Fruit fly (Drosophila melanogaster): ENCODE data around the gene CkIIalpha-i1.

DNA sequence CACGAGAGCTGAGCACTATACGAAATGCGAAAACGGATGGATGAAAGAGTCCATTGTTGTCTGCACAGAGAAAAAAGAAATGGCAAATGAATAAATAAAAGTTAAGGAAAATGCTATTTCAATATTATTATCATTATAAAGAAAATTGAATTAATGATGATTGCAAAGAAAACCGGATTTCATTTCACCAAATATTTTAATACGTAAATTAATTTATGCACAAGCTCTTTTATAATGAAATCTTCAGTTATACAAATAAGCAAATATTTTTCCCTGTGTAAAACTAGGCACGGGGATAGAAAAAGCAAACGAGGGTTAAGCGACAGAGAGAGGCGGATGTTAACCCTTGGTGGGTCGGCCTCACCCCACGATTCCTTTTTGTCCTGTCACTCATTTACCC is 29.4 kb upstream of the CkIIalpha-i1 start:
- TF ChIP-seq CG10631 (GFP tag; optimal IDR thresholded peaks at IDR 0.05) (peak; percentile 27), esn (GFP tag; optimal IDR thresholded peaks at IDR 0.05) (no peak), CG31627 (GFP tag; optimal IDR thresholded peaks at IDR 0.05) (no peak), CG16779 (tag; optimal IDR thresholded peaks at IDR 0.05) (no peak), net (GFP tag; optimal IDR thresholded peaks at IDR 0.05) (no peak)

Measured in whole organism, prepupa.